Worm (Caenorhabditis elegans) whole organism, midembryonic: Measurements from ENCODE around the gene zip-7.
"Not testable (repeated sequence)": the region's sequence is repeated elsewhere in the genome, so short reads cannot be mapped to it uniquely, and the experiment has no call there.

ENCODE experiments used
- T22C8.4 ChIP-seq: fragments of 200-800 bp; sonication (Bioruptor generic); IDR thresholded peaks from 2 replicates; pipeline ENCODE4 v1.3.6; 2022; ENCODE audit warnings: missing genetic modification characterization, missing compliant biosample characterization
- cog-1 ChIP-seq: sonication (generic microtip); optimal IDR thresholded peaks from 2 replicates; lab custom pipeline; 2016; ENCODE audit warnings: missing genetic modification characterization, missing compliant biosample characterization
- flt-1 ChIP-seq: fragments of 200-800 bp; sonication (Bioruptor generic); IDR thresholded peaks from 2 replicates; pipeline ENCODE4 v1.3.6; 2022; ENCODE audit warnings: missing genetic modification characterization, missing compliant biosample characterization
- med-1 ChIP-seq: sonication (generic microtip); optimal IDR thresholded peaks from 2 replicates; lab custom pipeline; 2017; ENCODE audit warnings: missing genetic modification characterization, mild to moderate bottlenecking, missing compliant biosample characterization, antibody characterized with exemption, missing genetic modification reagents; ENCODE audit not compliant: insufficient read depth
- ref-1 ChIP-seq: fragments of 200-800 bp; sonication (Bioruptor generic); conservative IDR thresholded peaks from 2 replicates; pipeline ENCODE4 v1.3.6; 2022; ENCODE audit warnings: missing genetic modification reagents, missing genetic modification characterization, missing compliant biosample characterization
- tab-1 ChIP-seq: fragments of 200-800 bp; sonication (Bioruptor generic); IDR thresholded peaks from 2 replicates; pipeline ENCODE4 v1.3.6; 2022; ENCODE audit warnings: missing genetic modification characterization, missing compliant biosample characterization
- ztf-23 ChIP-seq: fragments of 200-800 bp; sonication (Bioruptor generic); IDR thresholded peaks from 2 replicates; pipeline ENCODE4 v1.3.6; 2022; ENCODE audit warnings: missing genetic modification reagents, missing genetic modification characterization, missing compliant biosample characterization
- ztf-29 ChIP-seq: fragments of 200-800 bp; sonication (Bioruptor generic); IDR thresholded peaks from 2 replicates; pipeline ENCODE4 v1.3.6; 2022; ENCODE audit warnings: missing genetic modification reagents, missing genetic modification characterization, missing compliant biosample characterization

- not testable (repeated sequence) for TF ChIP-seq T22C8.4; flt-1 (GFP tag; lab: Robert Waterston, UW); ztf-23; ref-1; tab-1 (GFP tag; lab: Robert Waterston, UW); cog-1 (tag; lab: Kevin White, UChicago); ztf-29 (GFP tag; lab: Robert Waterston, UW); med-1 (GFP tag; lab: Kevin White, UChicago)
Measured at ce11 chrIV:16480888-16481287, 24.6 kb downstream of the zip-7 start, which contains the start of gene Y51H4A.938.
